Fruit fly (Drosophila melanogaster) whole organism, embryonic: ENCODE data around the gene CG45079.

Experiments used
- CG10321 ChIP-seq: fragments of 200-800 bp; sonication (Bioruptor generic); IDR thresholded peaks from 2 replicates; pipeline ENCODE4 v1.3.6; 2022; ENCODE audit warnings: missing biosample characterization, missing genetic modification characterization
- CG10959 ChIP-seq: fragments of 200-800 bp; sonication (Bioruptor generic); IDR thresholded peaks from 2 replicates; pipeline ENCODE4 v1.3.6; 2022; ENCODE audit warnings: missing biosample characterization, missing genetic modification characterization
- CG11504 ChIP-seq: fragments of 200-800 bp; sonication (Bioruptor generic); optimal IDR thresholded peaks from 3 replicates; lab custom pipeline; 2019; ENCODE audit warnings: missing biosample characterization, mild to moderate bottlenecking, missing genetic modification characterization, moderate library complexity
- CG13424 ChIP-seq: fragments of 200-800 bp; sonication (Bioruptor generic); optimal IDR thresholded peaks from 2 replicates; lab custom pipeline; 2019; ENCODE audit warnings: missing biosample characterization, mild to moderate bottlenecking, missing genetic modification characterization, moderate library complexity
- CG14710 ChIP-seq: fragments of 200-800 bp; sonication (Bioruptor generic); optimal IDR thresholded peaks from 3 replicates; lab custom pipeline; 2019; ENCODE audit warnings: missing biosample characterization, mild to moderate bottlenecking, missing genetic modification characterization, moderate library complexity
- CG17328 ChIP-seq: fragments of 200-800 bp; sonication (Bioruptor generic); IDR thresholded peaks from 2 replicates; pipeline ENCODE4 v1.3.6; 2022; ENCODE audit warnings: missing biosample characterization, missing genetic modification characterization
- CG17361 ChIP-seq: fragments of 200-800 bp; sonication (Bioruptor generic); IDR thresholded peaks from 3 replicates; pipeline ENCODE4 v1.3.6; 2022; ENCODE audit warnings: missing biosample characterization, missing genetic modification characterization
- CG17829 ChIP-seq: fragments of 200-800 bp; optimal IDR thresholded peaks from 2 replicates; lab custom pipeline; 2019; ENCODE audit warnings: missing biosample characterization, mild to moderate bottlenecking, missing genetic modification characterization, moderate library complexity
- CG3407 ChIP-seq: fragments of 200-800 bp; sonication (Bioruptor generic); optimal IDR thresholded peaks from 2 replicates; lab custom pipeline; 2018; ENCODE audit warnings: missing biosample characterization, mild to moderate bottlenecking, missing genetic modification characterization
- CG34224 ChIP-seq: fragments of 200-800 bp; sonication (Bioruptor generic); IDR thresholded peaks from 3 replicates; pipeline ENCODE4 v1.3.6; 2022; ENCODE audit warnings: missing biosample characterization, missing genetic modification characterization; ENCODE audit not compliant: partially characterized antibody
- CG42726 ChIP-seq: fragments of 200-800 bp; sonication (Bioruptor generic); IDR thresholded peaks from 2 replicates; pipeline ENCODE4 v1.3.6; 2022; ENCODE audit warnings: missing biosample characterization, missing genetic modification characterization; ENCODE audit not compliant: partially characterized antibody
- CG6254 ChIP-seq: fragments of 200-800 bp; sonication (Bioruptor generic); optimal IDR thresholded peaks from 3 replicates; lab custom pipeline; 2017; ENCODE audit warnings: mild to moderate bottlenecking, missing biosample characterization, missing genetic modification reagents, missing genetic modification characterization
- CG6765 ChIP-seq: fragments of 200-800 bp; sonication (Bioruptor generic); optimal IDR thresholded peaks from 3 replicates; lab custom pipeline; 2017; ENCODE audit warnings: missing biosample characterization, mild to moderate bottlenecking, missing genetic modification characterization
- CG7963 ChIP-seq: fragments of 200-800 bp; sonication (Bioruptor generic); IDR thresholded peaks from 3 replicates; pipeline ENCODE4 v1.3.6; 2022; ENCODE audit warnings: missing biosample characterization, missing genetic modification characterization; ENCODE audit not compliant: partially characterized antibody
- CG8765 ChIP-seq: fragments of 200-800 bp; sonication (Bioruptor generic); IDR thresholded peaks from 2 replicates; pipeline ENCODE4 v1.3.6; 2022; ENCODE audit warnings: missing biosample characterization, missing genetic modification characterization
- CoRest ChIP-seq: fragments of 200-800 bp; sonication (Bioruptor generic); optimal IDR thresholded peaks from 3 replicates; lab custom pipeline; 2018; ENCODE audit warnings: missing biosample characterization, mild to moderate bottlenecking, missing genetic modification characterization, moderate library complexity
- D ChIP-seq, 2 experiments: fragments of 200-800 bp in 1 of 2; fragments of >200 bp in 1 of 2; sonication (Bioruptor generic) in 1 of 2; optimal IDR thresholded peaks; 2 replicates in 1 of 2; 3 replicates in 1 of 2; lab custom pipeline; 2017; ENCODE audit warnings: mild to moderate bottlenecking in 1 of 2, missing biosample characterization in 1 of 2, missing genetic modification characterization in 1 of 2, missing genetic modification reagents in 1 of 2
- Dref ChIP-seq: fragments of 200-800 bp; sonication (Bioruptor generic); IDR thresholded peaks from 2 replicates; pipeline ENCODE4 v1.3.6; 2022; ENCODE audit warnings: missing biosample characterization, missing genetic modification characterization
- Fer1 ChIP-seq: fragments of 200-800 bp; sonication (Bioruptor generic); optimal IDR thresholded peaks from 2 replicates; lab custom pipeline; 2017; ENCODE audit warnings: missing biosample characterization, mild to moderate bottlenecking, missing genetic modification characterization
- H15 ChIP-seq: fragments of 200-800 bp; sonication (Bioruptor generic); IDR thresholded peaks from 3 replicates; pipeline ENCODE4 v1.3.6; 2022; ENCODE audit warnings: missing biosample characterization, missing genetic modification characterization
- Lhr ChIP-seq: fragments of 200-800 bp; sonication (Bioruptor generic); optimal IDR thresholded peaks from 3 replicates; lab custom pipeline; 2017; ENCODE audit warnings: mild to moderate bottlenecking, missing biosample characterization, missing genetic modification reagents, missing genetic modification characterization
- Meics ChIP-seq: fragments of 200-800 bp; sonication (Bioruptor generic); optimal IDR thresholded peaks from 2 replicates; lab custom pipeline; 2017; ENCODE audit warnings: missing biosample characterization, mild to moderate bottlenecking, missing genetic modification characterization
- NC2α ChIP-seq: fragments of 200-800 bp; sonication (Bioruptor generic); optimal IDR thresholded peaks from 2 replicates; lab custom pipeline; 2016; ENCODE audit warnings: missing biosample characterization, missing genetic modification characterization
- NK7.1 ChIP-seq: fragments of 200-800 bp; sonication (Bioruptor generic); optimal IDR thresholded peaks from 3 replicates; lab custom pipeline; 2016; ENCODE audit warnings: missing biosample characterization, missing genetic modification characterization
- Nf-YC ChIP-seq: fragments of 200-800 bp; optimal IDR thresholded peaks from 3 replicates; lab custom pipeline; 2019; ENCODE audit warnings: missing biosample characterization, mild to moderate bottlenecking, missing genetic modification characterization, moderate library complexity
- Oli ChIP-seq: fragments of 200-800 bp; sonication (Bioruptor generic); optimal IDR thresholded peaks from 2 replicates; lab custom pipeline; 2018; ENCODE audit warnings: missing biosample characterization, mild to moderate bottlenecking, missing genetic modification characterization, moderate library complexity
- PHDP ChIP-seq: fragments of 200-800 bp; sonication (Bioruptor generic); optimal IDR thresholded peaks from 3 replicates; lab custom pipeline; 2018; ENCODE audit warnings: missing biosample characterization, mild to moderate bottlenecking, missing genetic modification characterization, moderate library complexity
- Six4 ChIP-seq: fragments of 200-800 bp; sonication (Bioruptor generic); optimal IDR thresholded peaks from 2 replicates; lab custom pipeline; 2016; ENCODE audit warnings: missing biosample characterization, missing genetic modification characterization
- Spps ChIP-seq: fragments of 200-800 bp; sonication (Bioruptor generic); optimal IDR thresholded peaks from 2 replicates; lab custom pipeline; 2018; ENCODE audit warnings: missing biosample characterization, mild to moderate bottlenecking, missing genetic modification characterization
- bab2 ChIP-seq: fragments of 200-800 bp; sonication (Bioruptor generic); optimal IDR thresholded peaks from 2 replicates; lab custom pipeline; 2016; ENCODE audit warnings: missing biosample characterization, missing genetic modification characterization
- bcd ChIP-seq: fragments of 200-800 bp; sonication (Bioruptor generic); optimal IDR thresholded peaks from 2 replicates; lab custom pipeline; 2017; ENCODE audit warnings: missing biosample characterization, mild to moderate bottlenecking, missing genetic modification characterization
- bigmax ChIP-seq: fragments of 200-800 bp; sonication (Bioruptor generic); optimal IDR thresholded peaks from 2 replicates; lab custom pipeline; 2018; ENCODE audit warnings: missing biosample characterization, mild to moderate bottlenecking, missing genetic modification characterization
- bsh ChIP-seq, 2 experiments: fragments of 200-800 bp; sonication (Bioruptor generic); optimal IDR thresholded peaks; 2 replicates each; lab custom pipeline; 2017 to 2018; ENCODE audit warnings: mild to moderate bottlenecking in 2 of 2, missing biosample characterization in 2 of 2, missing genetic modification characterization in 2 of 2, moderate library complexity in 1 of 2
- dm ChIP-seq: fragments of 200-800 bp; sonication (Bioruptor generic); optimal IDR thresholded peaks from 3 replicates; lab custom pipeline; 2016; ENCODE audit warnings: missing biosample characterization, missing genetic modification characterization
- dmrt11E ChIP-seq: fragments of 200-800 bp; sonication (Bioruptor generic); optimal IDR thresholded peaks from 3 replicates; lab custom pipeline; 2018; ENCODE audit warnings: missing biosample characterization, mild to moderate bottlenecking, missing genetic modification characterization, moderate library complexity
- dmrt99B ChIP-seq: fragments of 200-800 bp; sonication (Bioruptor generic); optimal IDR thresholded peaks from 2 replicates; lab custom pipeline; 2018; ENCODE audit warnings: missing biosample characterization, mild to moderate bottlenecking, missing genetic modification characterization, moderate library complexity
- fd96Cb ChIP-seq: fragments of 200-800 bp; sonication (Bioruptor generic); optimal IDR thresholded peaks from 2 replicates; lab custom pipeline; 2018; ENCODE audit warnings: missing biosample characterization, mild to moderate bottlenecking, missing genetic modification characterization, moderate library complexity
- otp ChIP-seq: fragments of 200-800 bp; sonication (Bioruptor generic); IDR thresholded peaks from 3 replicates; pipeline ENCODE4, ENCODE4 v1.3.6; 2022; ENCODE audit warnings: missing biosample characterization, missing genetic modification characterization
- peb ChIP-seq: fragments of 200-800 bp; sonication (Bioruptor generic); IDR thresholded peaks from 2 replicates; pipeline ENCODE4 v1.3.6; 2022; ENCODE audit warnings: missing biosample characterization, missing genetic modification characterization
- phol ChIP-seq: fragments of 200-800 bp; sonication (Bioruptor generic); optimal IDR thresholded peaks from 3 replicates; lab custom pipeline; 2018; ENCODE audit warnings: missing biosample characterization, mild to moderate bottlenecking, missing genetic modification characterization, moderate library complexity
- pnt ChIP-seq: fragments of 200-800 bp; sonication (Bioruptor generic); optimal IDR thresholded peaks from 3 replicates; lab custom pipeline; 2016; ENCODE audit warnings: missing biosample characterization, missing genetic modification characterization
- psq ChIP-seq: fragments of 200-800 bp; sonication (Bioruptor generic); optimal IDR thresholded peaks from 2 replicates; lab custom pipeline; 2017; ENCODE audit warnings: missing biosample characterization, missing genetic modification characterization
- rib ChIP-seq: fragments of 200-800 bp; sonication (Bioruptor generic); IDR thresholded peaks from 2 replicates; pipeline ENCODE4 v1.3.6; 2022; ENCODE audit warnings: missing biosample characterization, missing genetic modification characterization
- scrt ChIP-seq: fragments of 200-800 bp; sonication (Bioruptor generic); optimal IDR thresholded peaks from 2 replicates; lab custom pipeline; 2018; ENCODE audit warnings: missing biosample characterization, mild to moderate bottlenecking, missing genetic modification characterization, moderate library complexity
- sisA ChIP-seq: fragments of 200-800 bp; sonication (Bioruptor generic); IDR thresholded peaks from 2 replicates; pipeline ENCODE4 v1.3.6; 2022; ENCODE audit warnings: missing biosample characterization, missing genetic modification characterization
- tx ChIP-seq: fragments of 200-800 bp; sonication (Bioruptor generic); optimal IDR thresholded peaks from 2 replicates; lab custom pipeline; 2016; ENCODE audit warnings: missing biosample characterization, missing genetic modification characterization
- wor ChIP-seq: fragments of 200-800 bp; sonication (Bioruptor generic); IDR thresholded peaks from 2 replicates; pipeline ENCODE4 v1.3.6; 2022; ENCODE audit warnings: missing biosample characterization, missing genetic modification characterization

Gene CG45079

dm6 chr3R:17080666-17081358 lies 43.5 kb upstream of the CG45079 start (continued):
- TF ChIP-seq dm (GFP tag; lab: Kevin White, UChicago), result peak; percentile 68
- TF ChIP-seq Spps (tag; lab: Kevin White, UChicago), result peak; percentile 94
- peak; percentile 87 for TF ChIP-seq Nf-YC (tag; lab: Kevin White, UChicago)
- TF ChIP-seq Dref (GFP tag; lab: Robert Waterston, UW), result peak; percentile 35; the same call in 1 of the 2 replicates
- peak; percentile 89 for TF ChIP-seq H15 (GFP tag; lab: Robert Waterston, UW)
- peak; percentile 77 for TF ChIP-seq tx
- peak; percentile 90 for TF ChIP-seq rib (GFP tag; lab: Robert Waterston, UW)
- peak; percentile 92 for TF ChIP-seq CG6765 (GFP tag; lab: Kevin White, UChicago)
- TF ChIP-seq CG42726 (GFP tag; lab: Robert Waterston, UW), result no peak
- peak; percentile 96 for TF ChIP-seq CG17361 (GFP tag; lab: Robert Waterston, UW)
- peak; percentile 77 for TF ChIP-seq CG10959 (GFP tag; lab: Robert Waterston, UW)
- TF ChIP-seq sisA, result peak; percentile 89
- TF ChIP-seq NK7.1, result peak; percentile 84
- peak; percentile 90 for TF ChIP-seq peb (GFP tag; lab: Robert Waterston, UW)
- peak; percentile 94 for TF ChIP-seq CG17328 (GFP tag; lab: Robert Waterston, UW)
- TF ChIP-seq wor (GFP tag; lab: Robert Waterston, UW), result peak; percentile 92
- TF ChIP-seq pnt, result peak; percentile 87
- TF ChIP-seq bcd (GFP tag; lab: Kevin White, UChicago), result peak; percentile 96
- TF ChIP-seq bigmax (GFP tag; lab: Kevin White, UChicago), result no peak
- TF ChIP-seq Meics (GFP tag; lab: Kevin White, UChicago), result peak; percentile 95
- TF ChIP-seq CG10321 (GFP tag; lab: Robert Waterston, UW), result peak; percentile 67; the same call in 1 of the 2 replicates
- peak; percentile 88 for TF ChIP-seq bab2 (GFP tag; lab: Kevin White, UChicago)
- TF ChIP-seq otp (GFP tag; lab: Robert Waterston, UW), result peak; percentile 92

- peak; percentile 40 for TF ChIP-seq CG17829 (tag; lab: Kevin White, UChicago)
- TF ChIP-seq CG11504 (tag; lab: Kevin White, UChicago), result peak; percentile 54
- TF ChIP-seq Lhr (GFP tag; lab: Kevin White, UChicago), result no peak
- TF ChIP-seq CG7963, result no peak
- TF ChIP-seq psq (GFP tag; lab: Kevin White, UChicago), result no peak
- peak; percentile 12 for TF ChIP-seq fd96Cb (tag; lab: Kevin White, UChicago)
- peak; percentile 51 to 60 for TF ChIP-seq bsh (GFP tag; optimal IDR thresholded peaks at IDR 0.05; lab: Kevin White, UChicago)
- TF ChIP-seq PHDP, result peak; percentile 12
- TF ChIP-seq dmrt11E (tag; lab: Kevin White, UChicago), result peak; percentile 32
- TF ChIP-seq CG6254 (GFP tag; lab: Kevin White, UChicago), result peak; percentile 9
- no peak for TF ChIP-seq Six4 (GFP tag; lab: Kevin White, UChicago)
- peak; percentile 30; the same call in 1 of the 3 replicates for TF ChIP-seq CG17361 (GFP tag; lab: Robert Waterston, UW)
- TF ChIP-seq Fer1 (GFP tag; lab: Kevin White, UChicago), result no peak
- no peak for TF ChIP-seq CG34224
- TF ChIP-seq Oli (tag; lab: Kevin White, UChicago), result peak; percentile 24
- TF ChIP-seq CG3407 (GFP tag; lab: Kevin White, UChicago), result no peak
- no peak for TF ChIP-seq dmrt99B (tag; lab: Kevin White, UChicago)
- no peak for TF ChIP-seq CG8765
- TF ChIP-seq scrt (GFP tag; lab: Kevin White, UChicago), result no peak
- peak; percentile 42 for TF ChIP-seq CG13424 (tag; lab: Kevin White, UChicago)
- peak; percentile 14 for TF ChIP-seq CG14710 (tag; lab: Kevin White, UChicago)
- peak; percentile 34 for TF ChIP-seq phol
- TF ChIP-seq CoRest (tag; lab: Kevin White, UChicago), result peak; percentile 30
- no peak for TF ChIP-seq D (optimal IDR thresholded peaks at IDR 0.05; lab: Kevin White, UChicago)
- peak; percentile 12 for TF ChIP-seq D (GFP tag; optimal IDR thresholded peaks at IDR 0.05; lab: Kevin White, UChicago)
- no peak for TF ChIP-seq NC2α (GFP tag; lab: Kevin White, UChicago)
Observed at dm6 chr3R:17081359-17081935, 42.8 kb upstream of the CG45079 start.
